Worm (Caenorhabditis elegans) whole organism, young adult: ENCODE data around the gene lido-16.
A peak's percentile ranks its signal among the peaks of the same experiment; 100 is the strongest.

Experiments
- B0261.1 ChIP-seq: sonication (generic microtip); optimal IDR thresholded peaks from 2 replicates; lab custom pipeline; 2016; ENCODE audit warnings: mild to moderate bottlenecking, missing genetic modification characterization, moderate library complexity, missing compliant biosample characterization
- D2030.7 ChIP-seq: fragments of 200-800 bp; sonication (Bioruptor generic); IDR thresholded peaks from 2 replicates; pipeline ENCODE4 v1.3.6; 2022; ENCODE audit warnings: missing genetic modification reagents, missing genetic modification characterization, missing compliant biosample characterization
- F10E7.11 ChIP-seq: sonication (generic microtip); optimal IDR thresholded peaks from 2 replicates; lab custom pipeline; 2017; ENCODE audit warnings: mild to moderate bottlenecking, missing genetic modification characterization, moderate library complexity, missing compliant biosample characterization
- F22D6.2 ChIP-seq: sonication (generic microtip); optimal IDR thresholded peaks from 2 replicates; lab custom pipeline; 2016; ENCODE audit warnings: mild to moderate bottlenecking, missing genetic modification characterization, missing compliant biosample characterization
- F33H1.4 ChIP-seq: fragments of 200-800 bp; sonication (Bioruptor generic); IDR thresholded peaks from 2 replicates; pipeline ENCODE4 v1.3.6; 2022; ENCODE audit warnings: missing genetic modification reagents, missing genetic modification characterization, missing compliant biosample characterization
- F37B4.10 ChIP-seq: fragments of 200-800 bp; sonication (Bioruptor generic); IDR thresholded peaks from 2 replicates; pipeline ENCODE4 v1.3.6; 2022; ENCODE audit warnings: missing genetic modification characterization, missing compliant biosample characterization
- F49E8.2 ChIP-seq: sonication (generic microtip); optimal IDR thresholded peaks from 3 replicates; lab custom pipeline; 2017; ENCODE audit warnings: missing genetic modification characterization, mild to moderate bottlenecking, missing compliant biosample characterization, antibody characterized with exemption, moderate library complexity; ENCODE audit not compliant: insufficient read depth
- F55B11.4 ChIP-seq: sonication (generic microtip); optimal IDR thresholded peaks from 2 replicates; lab custom pipeline; 2016; ENCODE audit warnings: missing compliant biosample characterization, missing genetic modification characterization, borderline replicate concordance; ENCODE audit not compliant: insufficient read depth
- K11D2.4 ChIP-seq: fragments of 200-800 bp; sonication (Bioruptor generic); IDR thresholded peaks from 2 replicates; pipeline ENCODE4 v1.3.6; 2022; ENCODE audit warnings: missing genetic modification reagents, missing genetic modification characterization, missing compliant biosample characterization
- K12H6.12 ChIP-seq: fragments of 200-800 bp; sonication (Bioruptor generic); optimal IDR thresholded peaks from 2 replicates; lab custom pipeline; 2018; ENCODE audit warnings: mild to moderate bottlenecking, missing genetic modification characterization, missing compliant biosample characterization
- T07F8.4 ChIP-seq: sonication (generic microtip); optimal IDR thresholded peaks from 2 replicates; lab custom pipeline; 2016; ENCODE audit warnings: mild to moderate bottlenecking, missing genetic modification characterization, moderate library complexity, missing compliant biosample characterization
- Y53F4B.3 ChIP-seq: fragments of 200-800 bp; sonication (Bioruptor generic); IDR thresholded peaks from 2 replicates; pipeline ENCODE4 v1.3.6; 2022; ENCODE audit warnings: missing genetic modification reagents, missing genetic modification characterization, missing compliant biosample characterization
- akir-1 ChIP-seq: fragments of 200-800 bp; sonication (Bioruptor generic); optimal IDR thresholded peaks from 2 replicates; lab custom pipeline; 2018; ENCODE audit warnings: mild to moderate bottlenecking, missing genetic modification characterization, moderate library complexity, missing compliant biosample characterization
- ama-1 ChIP-seq, 3 experiments: fragments of 150-350 bp in 1 of 3; sonication (generic microtip) in 2 of 3; optimal IDR thresholded peaks; 2 replicates each; lab custom pipeline; 2014 to 2018; ENCODE audit warnings: missing biosample characterization in 2 of 3, missing genetic modification characterization in 2 of 3, missing genetic modification reagents in 2 of 3
- atf-7 ChIP-seq: sonication (generic microtip); optimal IDR thresholded peaks from 2 replicates; lab custom pipeline; 2017; ENCODE audit warnings: mild to moderate bottlenecking, missing genetic modification characterization, missing compliant biosample characterization
- attf-6 ChIP-seq: fragments of 200-800 bp; sonication (Bioruptor generic); IDR thresholded peaks from 2 replicates; pipeline ENCODE4 v1.3.6; 2022; ENCODE audit warnings: missing genetic modification reagents, missing genetic modification characterization, missing compliant biosample characterization
- cebp-1 ChIP-seq, 2 experiments: fragments of 200-800 bp in 1 of 2; sonication (Bioruptor generic) in 1 of 2; sonication (generic microtip) in 1 of 2; IDR thresholded peaks in 1 of 2; optimal IDR thresholded peaks in 1 of 2; 2 replicates each; pipeline versions ENCODE4 v1.3.6 to Lab custom; 2017 to 2022; ENCODE audit warnings: missing compliant biosample characterization in 2 of 2, missing genetic modification characterization in 2 of 2, mild to moderate bottlenecking in 1 of 2, missing genetic modification reagents in 1 of 2, moderate library complexity in 1 of 2
- ceh-27 ChIP-seq: fragments of 200-800 bp; sonication (Bioruptor generic); optimal IDR thresholded peaks from 2 replicates; lab custom pipeline; 2018; ENCODE audit warnings: mild to moderate bottlenecking, missing genetic modification characterization, moderate library complexity, missing compliant biosample characterization
- ceh-40 ChIP-seq: fragments of 200-800 bp; sonication (Bioruptor generic); IDR thresholded peaks from 2 replicates; pipeline ENCODE4 v1.3.6; 2022; ENCODE audit warnings: missing genetic modification characterization, missing compliant biosample characterization
- die-1 ChIP-seq: sonication (generic microtip); optimal IDR thresholded peaks from 2 replicates; lab custom pipeline; 2016; ENCODE audit warnings: missing genotype, mild to moderate bottlenecking, missing genetic modification characterization, missing compliant biosample characterization
- dox-1 ChIP-seq: fragments of 200-800 bp; sonication (Bioruptor generic); IDR thresholded peaks from 2 replicates; pipeline ENCODE4 v1.3.6; 2022; ENCODE audit warnings: missing genetic modification reagents, missing genetic modification characterization, missing compliant biosample characterization
- dpff-1 ChIP-seq: sonication (generic microtip); optimal IDR thresholded peaks from 2 replicates; lab custom pipeline; 2017; ENCODE audit warnings: mild to moderate bottlenecking, missing genetic modification characterization, missing compliant biosample characterization
- dpl-1 ChIP-seq: fragments of 150-350 bp; optimal IDR thresholded peaks from 2 replicates; lab custom pipeline; 2014; ENCODE audit warnings: missing biosample characterization, missing genetic modification reagents, missing genetic modification characterization
- egl-18 ChIP-seq: fragments of 200-800 bp; sonication (Bioruptor generic); IDR thresholded peaks from 2 replicates; pipeline ENCODE4 v1.3.6; 2022; ENCODE audit warnings: missing genetic modification reagents, missing genetic modification characterization, missing compliant biosample characterization
- ets-4 ChIP-seq: fragments of 200-800 bp; sonication (Bioruptor generic); optimal IDR thresholded peaks from 2 replicates; lab custom pipeline; 2018; ENCODE audit warnings: mild to moderate bottlenecking, missing genetic modification characterization, missing compliant biosample characterization
- gei-17 ChIP-seq: fragments of 200-800 bp; sonication (Bioruptor generic); optimal IDR thresholded peaks from 2 replicates; lab custom pipeline; 2018; ENCODE audit warnings: mild to moderate bottlenecking, missing genetic modification characterization, missing compliant biosample characterization
- hlh-12 ChIP-seq: sonication (generic microtip); optimal IDR thresholded peaks from 2 replicates; lab custom pipeline; 2016; ENCODE audit warnings: missing genetic modification characterization, missing compliant biosample characterization
- hrde-1 ChIP-seq: sonication (generic microtip); optimal IDR thresholded peaks from 2 replicates; lab custom pipeline; 2016; ENCODE audit warnings: missing genetic modification characterization, mild to moderate bottlenecking, missing compliant biosample characterization, moderate library complexity, missing genotype, missing genetic modification reagents, borderline replicate concordance
- lin-26 ChIP-seq: fragments of 200-800 bp; sonication (Bioruptor generic); IDR thresholded peaks from 2 replicates; pipeline ENCODE4 v1.3.6; 2022; ENCODE audit warnings: missing genetic modification reagents, missing genetic modification characterization, missing compliant biosample characterization
- lin-35 ChIP-seq, 3 experiments: fragments of 150-350 bp in 2 of 3; sonication (generic microtip) in 1 of 3; optimal IDR thresholded peaks; 2 replicates each; lab custom pipeline; 2014 to 2018; ENCODE audit warnings: missing biosample characterization in 3 of 3, missing genetic modification characterization in 3 of 3, missing genetic modification reagents in 3 of 3
- lir-1 ChIP-seq: fragments of 200-800 bp; sonication (Bioruptor generic); conservative IDR thresholded peaks from 2 replicates; pipeline ENCODE4 v1.3.6; 2022; ENCODE audit warnings: missing genetic modification reagents, missing genetic modification characterization, missing compliant biosample characterization
- lsl-1 ChIP-seq: fragments of 200-800 bp; sonication (Bioruptor generic); optimal IDR thresholded peaks from 2 replicates; lab custom pipeline; 2018; ENCODE audit warnings: mild to moderate bottlenecking, missing genetic modification characterization, moderate library complexity, missing compliant biosample characterization
- madf-10 ChIP-seq: sonication (generic microtip); optimal IDR thresholded peaks from 2 replicates; lab custom pipeline; 2016; ENCODE audit warnings: mild to moderate bottlenecking, missing genetic modification characterization, missing compliant biosample characterization
- mcd-1 ChIP-seq: fragments of 200-800 bp; sonication (Bioruptor generic); IDR thresholded peaks from 2 replicates; pipeline ENCODE4 v1.3.6; 2022; ENCODE audit warnings: missing genetic modification reagents, missing genetic modification characterization, missing compliant biosample characterization
- nfya-1 ChIP-seq: sonication (generic microtip); optimal IDR thresholded peaks from 2 replicates; lab custom pipeline; 2017; ENCODE audit warnings: antibody characterized with exemption, missing compliant biosample characterization, missing genetic modification characterization, borderline replicate concordance; ENCODE audit not compliant: insufficient read depth
- nfya-2 ChIP-seq: fragments of 200-800 bp; sonication (Bioruptor generic); IDR thresholded peaks from 2 replicates; pipeline ENCODE4 v1.3.6; 2022; ENCODE audit warnings: missing genetic modification reagents, missing genetic modification characterization, missing compliant biosample characterization
- nfyb-1 ChIP-seq: fragments of 200-800 bp; sonication (Bioruptor generic); IDR thresholded peaks from 2 replicates; pipeline ENCODE4 v1.3.6; 2022; ENCODE audit warnings: missing genetic modification reagents, missing genetic modification characterization, missing compliant biosample characterization
- nhr-179 ChIP-seq: sonication (generic microtip); optimal IDR thresholded peaks from 2 replicates; lab custom pipeline; 2016; ENCODE audit warnings: mild to moderate bottlenecking, missing genetic modification characterization, missing compliant biosample characterization
- nhr-80 ChIP-seq: sonication (generic microtip); optimal IDR thresholded peaks from 2 replicates; lab custom pipeline; 2016; ENCODE audit warnings: missing genetic modification characterization, missing compliant biosample characterization
- nhr-90 ChIP-seq: sonication (generic microtip); optimal IDR thresholded peaks from 2 replicates; lab custom pipeline; 2016; ENCODE audit warnings: missing genotype, mild to moderate bottlenecking, missing genetic modification characterization, missing compliant biosample characterization
- pha-4 ChIP-seq: fragments of 150-350 bp; sonication (generic microtip); optimal IDR thresholded peaks from 2 replicates; lab custom pipeline; 2014; ENCODE audit warnings: missing biosample characterization, missing genetic modification reagents, missing genetic modification characterization
- rcor-1 ChIP-seq: fragments of 200-800 bp; sonication (Bioruptor generic); IDR thresholded peaks from 2 replicates; pipeline ENCODE4 v1.3.6; 2022; ENCODE audit warnings: missing genetic modification reagents, missing genetic modification characterization, missing compliant biosample characterization
- rpc-1 ChIP-seq, 2 experiments: fragments of 150-350 bp in 1 of 2; sonication (generic microtip) in 1 of 2; optimal IDR thresholded peaks; 2 replicates each; lab custom pipeline; 2014 to 2018; ENCODE audit warnings: missing biosample characterization in 1 of 2, missing genetic modification characterization in 1 of 2, missing genetic modification reagents in 1 of 2, missing genotype in 1 of 2
- sdz-38 ChIP-seq: sonication (generic microtip); optimal IDR thresholded peaks from 2 replicates; lab custom pipeline; 2016; ENCODE audit warnings: missing genotype, missing genetic modification characterization, missing compliant biosample characterization
- tbx-9 ChIP-seq: sonication (generic microtip); optimal IDR thresholded peaks from 2 replicates; lab custom pipeline; 2016; ENCODE audit warnings: borderline replicate concordance, missing genetic modification characterization, inconsistent platforms, missing compliant biosample characterization
- ztf-22 ChIP-seq: fragments of 200-800 bp; sonication (Bioruptor generic); optimal IDR thresholded peaks from 2 replicates; lab custom pipeline; 2018; ENCODE audit warnings: mild to moderate bottlenecking, missing genetic modification characterization, moderate library complexity, missing compliant biosample characterization

lido-16 gene

DNA sequence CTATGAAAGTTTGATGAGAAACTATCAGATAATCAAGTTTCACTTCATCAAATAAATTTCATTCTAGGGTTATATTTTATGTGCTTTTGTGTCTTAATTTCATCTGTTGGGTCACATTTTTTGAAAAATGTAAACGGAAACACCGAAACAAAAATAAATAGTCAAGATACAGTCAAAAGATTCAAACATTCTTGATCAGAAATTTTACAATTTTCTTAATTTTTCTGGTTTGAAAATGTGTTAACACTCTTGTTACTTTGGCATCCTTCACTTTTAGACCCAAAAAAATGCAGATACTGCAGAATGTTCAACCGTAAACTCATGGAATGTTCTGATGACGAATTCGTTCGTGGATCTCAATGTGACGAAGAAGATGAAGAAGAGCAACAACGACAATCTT, 30.1 kb downstream of the lido-16 start, which contains the start of gene aptf-1 (continued):
- TF ChIP-seq F37B4.10 (GFP tag; lab: Robert Waterston, UW) (no peak), K12H6.12 (no peak)

ce11 chrII:6453341-6453806, 31.4 kb downstream of the lido-16 start, which contains the start of gene atg-16.2:
Gene atg-16.2 (minus strand): TSS chrII:6453391.
- no peak for TF ChIP-seq hrde-1
- no peak for TF ChIP-seq ets-4 (GFP tag; lab: Kevin White, UChicago)
- TF ChIP-seq nfyb-1 (GFP tag; lab: Robert Waterston, UW), result no peak
- TF ChIP-seq mcd-1 (GFP tag; lab: Robert Waterston, UW), result no peak
- no peak for TF ChIP-seq F22D6.2
- no peak for TF ChIP-seq madf-10 (tag; lab: Kevin White, UChicago)
- TF ChIP-seq hlh-12 (tag; lab: Kevin White, UChicago), result no peak
- TF ChIP-seq dpl-1 (GFP tag; lab: Kevin White, UChicago), result peak; percentile 31
- peak in 1 of 3 experiments; percentile 31 for TF ChIP-seq lin-35 (GFP tag; optimal IDR thresholded peaks at IDR 0.05; lab: Kevin White, UChicago)
- no peak for TF ChIP-seq ama-1 (optimal IDR thresholded peaks at IDR 0.05; lab: Kevin White, UChicago)
- TF ChIP-seq ama-1 (GFP tag; optimal IDR thresholded peaks at IDR 0.05; lab: Kevin White, UChicago), result no peak
- TF ChIP-seq F55B11.4 (tag; lab: Kevin White, UChicago), result no peak
- no peak for TF ChIP-seq B0261.1 (tag; lab: Kevin White, UChicago)
- TF ChIP-seq dox-1, result 0 out of 2 replicates have a peak, but pooled peaks have one; percentile 50
- no peak for TF ChIP-seq lir-1 (GFP tag; lab: Robert Waterston, UW)
- no peak for TF ChIP-seq D2030.7 (GFP tag; lab: Robert Waterston, UW)
- TF ChIP-seq ceh-27 (GFP tag; lab: Kevin White, UChicago), result no peak
- TF ChIP-seq tbx-9 (tag; lab: Kevin White, UChicago), result no peak
- no peak for TF ChIP-seq sdz-38
- TF ChIP-seq Y53F4B.3 (GFP tag; lab: Robert Waterston, UW), result no peak
- TF ChIP-seq nfya-2 (GFP tag; lab: Robert Waterston, UW), result no peak
- peak; percentile 74 for TF ChIP-seq nhr-80 (tag; lab: Kevin White, UChicago)
- TF ChIP-seq nhr-179, result no peak
- no peak for TF ChIP-seq ceh-40 (GFP tag; lab: Robert Waterston, UW)
- TF ChIP-seq akir-1 (GFP tag; lab: Kevin White, UChicago), result no peak
- no peak for TF ChIP-seq gei-17 (GFP tag; lab: Kevin White, UChicago)
- TF ChIP-seq lin-26 (GFP tag; lab: Robert Waterston, UW), result no peak
- no peak for TF ChIP-seq dpff-1
- no peak for TF ChIP-seq lsl-1 (GFP tag; lab: Kevin White, UChicago)
- no peak for TF ChIP-seq atf-7 (tag; lab: Kevin White, UChicago)
- no peak for TF ChIP-seq F33H1.4 (GFP tag; lab: Robert Waterston, UW)
- TF ChIP-seq cebp-1 (GFP tag; IDR thresholded peaks at IDR 0.05; lab: Robert Waterston, UW), result no peak
- TF ChIP-seq cebp-1 (tag; optimal IDR thresholded peaks at IDR 0.05; lab: Kevin White, UChicago), result no peak
- no peak for TF ChIP-seq K11D2.4
- TF ChIP-seq pha-4 (tag; lab: Kevin White, UChicago), result no peak
- 0 out of 2 replicates have a peak, but pooled peaks have one; percentile 23 for TF ChIP-seq rcor-1 (GFP tag; lab: Robert Waterston, UW)
- no peak for TF ChIP-seq nhr-90 (tag; lab: Kevin White, UChicago)
- no peak for TF ChIP-seq F49E8.2 (tag; lab: Kevin White, UChicago)
- TF ChIP-seq F10E7.11, result no peak
- TF ChIP-seq attf-6 (GFP tag; lab: Robert Waterston, UW), result no peak
- TF ChIP-seq nfya-1 (tag; lab: Kevin White, UChicago), result no peak
- no peak for TF ChIP-seq T07F8.4 (tag; lab: Kevin White, UChicago)
- TF ChIP-seq die-1 (tag; lab: Kevin White, UChicago), result no peak
- no peak for TF ChIP-seq egl-18 (GFP tag; lab: Robert Waterston, UW)
- TF ChIP-seq ztf-22 (GFP tag; lab: Kevin White, UChicago), result no peak
- no peak for TF ChIP-seq rpc-1 (optimal IDR thresholded peaks at IDR 0.05; lab: Kevin White, UChicago)
- no peak for TF ChIP-seq rpc-1 (tag; optimal IDR thresholded peaks at IDR 0.05; lab: Kevin White, UChicago)
